Worm (Caenorhabditis elegans) whole organism, L2 larva: ENCODE measurements around the gene sssh-1.

Experiments used
- C34F6.9 ChIP-seq: fragments of 150-350 bp; optimal IDR thresholded peaks from 2 replicates; lab custom pipeline; 2014; ENCODE audit warnings: missing biosample characterization, missing genetic modification characterization
- F13H6.1 ChIP-seq: sonication (generic microtip); optimal IDR thresholded peaks from 2 replicates; lab custom pipeline; 2016; ENCODE audit warnings: missing genetic modification characterization, missing compliant biosample characterization
- R02D3.7 ChIP-seq: fragments of 150-350 bp; optimal IDR thresholded peaks from 2 replicates; lab custom pipeline; 2014; ENCODE audit warnings: missing biosample characterization, missing genetic modification characterization
- Y55F3AM.14 ChIP-seq: fragments of 200-800 bp; sonication (Bioruptor generic); optimal IDR thresholded peaks from 2 replicates; lab custom pipeline; 2018; ENCODE audit warnings: mild to moderate bottlenecking, missing genetic modification characterization, missing compliant biosample characterization
- ZK546.5 ChIP-seq: sonication (generic microtip); optimal IDR thresholded peaks from 2 replicates; lab custom pipeline; 2017; ENCODE audit warnings: missing biosample characterization, missing genetic modification characterization
- alr-1 ChIP-seq: fragments of 150-350 bp; optimal IDR thresholded peaks from 2 replicates; lab custom pipeline; 2014; ENCODE audit warnings: missing biosample characterization, missing genetic modification characterization
- aly-2 ChIP-seq: fragments of 150-350 bp; optimal IDR thresholded peaks from 2 replicates; lab custom pipeline; 2014; ENCODE audit warnings: missing biosample characterization, missing genetic modification characterization
- ama-1 ChIP-seq: fragments of 150-350 bp; optimal IDR thresholded peaks from 2 replicates; lab custom pipeline; 2018; ENCODE audit warnings: inconsistent platforms
- blmp-1 ChIP-seq: sonication (generic microtip); optimal IDR thresholded peaks from 2 replicates; lab custom pipeline; 2017; ENCODE audit warnings: missing genetic modification characterization, mild to moderate bottlenecking, missing compliant biosample characterization, antibody characterized with exemption, moderate library complexity; ENCODE audit not compliant: insufficient read depth
- ceh-16 ChIP-seq: fragments of 150-350 bp; optimal IDR thresholded peaks from 2 replicates; lab custom pipeline; 2014; ENCODE audit warnings: missing biosample characterization, missing genetic modification characterization
- ceh-82 ChIP-seq: fragments of 150-350 bp; optimal IDR thresholded peaks from 2 replicates; lab custom pipeline; 2014; ENCODE audit warnings: missing biosample characterization, missing genetic modification characterization
- crh-2 ChIP-seq: sonication (generic microtip); optimal IDR thresholded peaks from 2 replicates; lab custom pipeline; 2017; ENCODE audit warnings: missing biosample characterization, missing genetic modification characterization
- dmd-4 ChIP-seq: sonication (generic microtip); optimal IDR thresholded peaks from 2 replicates; lab custom pipeline; 2017; ENCODE audit warnings: missing biosample characterization, missing genetic modification characterization
- egl-27 ChIP-seq: sonication (generic microtip); optimal IDR thresholded peaks from 3 replicates; lab custom pipeline; 2017; ENCODE audit warnings: missing biosample characterization, missing genetic modification reagents, missing genetic modification characterization
- elt-1 ChIP-seq: fragments of 150-350 bp; optimal IDR thresholded peaks from 2 replicates; lab custom pipeline; 2014; ENCODE audit warnings: missing biosample characterization, missing genetic modification characterization
- elt-3 ChIP-seq: sonication (generic microtip); optimal IDR thresholded peaks from 2 replicates; lab custom pipeline; 2017; ENCODE audit warnings: missing biosample characterization, missing genetic modification characterization
- fos-1 ChIP-seq: fragments of 150-350 bp; optimal IDR thresholded peaks from 2 replicates; lab custom pipeline; 2014; ENCODE audit warnings: missing biosample characterization, missing genetic modification characterization
- gmeb-1 ChIP-seq: fragments of 150-350 bp; optimal IDR thresholded peaks from 2 replicates; lab custom pipeline; 2014; ENCODE audit warnings: missing biosample characterization, missing genetic modification characterization
- lin-11 ChIP-seq: fragments of 150-350 bp; sonication (generic microtip); optimal IDR thresholded peaks from 2 replicates; lab custom pipeline; 2014; ENCODE audit warnings: missing biosample characterization, missing genetic modification characterization, inconsistent platforms, mixed read lengths
- lin-13 ChIP-seq: fragments of 150-350 bp; optimal IDR thresholded peaks from 2 replicates; lab custom pipeline; 2014; ENCODE audit warnings: missing biosample characterization, missing genetic modification reagents, missing genetic modification characterization
- lin-39 ChIP-seq: fragments of 150-350 bp; optimal IDR thresholded peaks from 2 replicates; lab custom pipeline; 2014; ENCODE audit warnings: missing biosample characterization, missing genetic modification reagents, missing genetic modification characterization
- lsy-2 ChIP-seq, 2 experiments: fragments of 150-350 bp in 1 of 2; sonication (generic microtip) in 1 of 2; optimal IDR thresholded peaks; 2 replicates each; lab custom pipeline; 2014 to 2017; ENCODE audit warnings: missing biosample characterization in 2 of 2, missing genetic modification characterization in 2 of 2
- mab-5 ChIP-seq: fragments of 150-350 bp; optimal IDR thresholded peaks from 2 replicates; lab custom pipeline; 2014; ENCODE audit warnings: missing biosample characterization, missing genetic modification characterization
- mbf-1 ChIP-seq: sonication (generic microtip); optimal IDR thresholded peaks from 2 replicates; lab custom pipeline; 2017; ENCODE audit warnings: missing biosample characterization, missing genetic modification characterization
- mdl-1 ChIP-seq, 2 experiments: fragments of 150-350 bp in 1 of 2; sonication (generic microtip) in 1 of 2; optimal IDR thresholded peaks; 2 replicates each; lab custom pipeline; 2017; ENCODE audit warnings: missing biosample characterization in 2 of 2, missing genetic modification characterization in 2 of 2
- nhr-10 ChIP-seq: sonication (generic microtip); optimal IDR thresholded peaks from 2 replicates; lab custom pipeline; 2017; ENCODE audit warnings: missing biosample characterization, missing genetic modification characterization
- nhr-11 ChIP-seq: fragments of 150-350 bp; optimal IDR thresholded peaks from 2 replicates; lab custom pipeline; 2014; ENCODE audit warnings: missing biosample characterization, missing genetic modification characterization
- nhr-12 ChIP-seq: fragments of 150-350 bp; optimal IDR thresholded peaks from 2 replicates; lab custom pipeline; 2014; ENCODE audit warnings: missing biosample characterization, missing genetic modification characterization
- nhr-129 ChIP-seq: fragments of 150-350 bp; optimal IDR thresholded peaks from 2 replicates; lab custom pipeline; 2014; ENCODE audit warnings: missing biosample characterization, missing genetic modification characterization
- nhr-21 ChIP-seq: fragments of 150-350 bp; optimal IDR thresholded peaks from 2 replicates; lab custom pipeline; 2014; ENCODE audit warnings: missing biosample characterization, missing genetic modification characterization
- nhr-23 ChIP-seq: fragments of 150-350 bp; optimal IDR thresholded peaks from 2 replicates; lab custom pipeline; 2014; ENCODE audit warnings: missing biosample characterization, missing genetic modification reagents, missing genetic modification characterization
- nhr-237 ChIP-seq: fragments of 150-350 bp; optimal IDR thresholded peaks from 2 replicates; lab custom pipeline; 2014; ENCODE audit warnings: missing biosample characterization, missing genetic modification characterization
- nhr-25 ChIP-seq: fragments of 150-350 bp; sonication (generic microtip); optimal IDR thresholded peaks from 3 replicates; lab custom pipeline; 2014; ENCODE audit warnings: missing biosample characterization, missing genetic modification characterization
- nhr-6 ChIP-seq: fragments of 150-350 bp; optimal IDR thresholded peaks from 2 replicates; lab custom pipeline; 2014; ENCODE audit warnings: missing biosample characterization, missing genetic modification characterization
- nhr-77 ChIP-seq: fragments of 150-350 bp; optimal IDR thresholded peaks from 2 replicates; lab custom pipeline; 2014; ENCODE audit warnings: missing biosample characterization, missing genetic modification characterization
- peb-1 ChIP-seq: fragments of 150-350 bp; optimal IDR thresholded peaks from 2 replicates; lab custom pipeline; 2014; ENCODE audit warnings: missing biosample characterization, missing genetic modification characterization
- sem-4 ChIP-seq: fragments of 150-350 bp; optimal IDR thresholded peaks from 2 replicates; lab custom pipeline; 2014; ENCODE audit warnings: missing biosample characterization, missing genetic modification reagents, missing genetic modification characterization
- skn-1 ChIP-seq: sonication (generic microtip); optimal IDR thresholded peaks from 2 replicates; lab custom pipeline; 2017; ENCODE audit warnings: missing biosample characterization, missing genetic modification characterization
- sma-3 ChIP-seq: sonication (generic microtip); optimal IDR thresholded peaks from 2 replicates; lab custom pipeline; 2016; ENCODE audit warnings: missing genetic modification reagents, missing genetic modification characterization, missing compliant biosample characterization
- sma-9 ChIP-seq, 2 experiments: fragments of 150-350 bp in 1 of 2; sonication (generic microtip) in 1 of 2; optimal IDR thresholded peaks; 2 replicates each; lab custom pipeline; 2014 to 2016; ENCODE audit warnings: missing genetic modification characterization in 2 of 2, mild to moderate bottlenecking in 1 of 2, missing biosample characterization in 1 of 2, missing compliant biosample characterization in 1 of 2, missing genetic modification reagents in 1 of 2, moderate library complexity in 1 of 2
- snpc-4 ChIP-seq: fragments of 150-350 bp; optimal IDR thresholded peaks from 2 replicates; lab custom pipeline; 2014; ENCODE audit warnings: missing biosample characterization, missing genetic modification characterization
- unc-39 ChIP-seq: fragments of 150-350 bp; optimal IDR thresholded peaks from 2 replicates; lab custom pipeline; 2014; ENCODE audit warnings: missing biosample characterization, missing genetic modification characterization
- unc-55 ChIP-seq: fragments of 150-350 bp; sonication (generic microtip); optimal IDR thresholded peaks from 3 replicates; lab custom pipeline; 2014; ENCODE audit warnings: missing biosample characterization, missing genetic modification reagents, missing genetic modification characterization
- unc-62 ChIP-seq: fragments of 150-350 bp; optimal IDR thresholded peaks from 2 replicates; lab custom pipeline; 2014; ENCODE audit warnings: missing biosample characterization, missing genetic modification reagents, missing genetic modification characterization
- zag-1 ChIP-seq: fragments of 150-350 bp; optimal IDR thresholded peaks from 2 replicates; lab custom pipeline; 2014; ENCODE audit warnings: missing biosample characterization, missing genetic modification characterization
- ztf-1 ChIP-seq: fragments of 200-800 bp; sonication (Bioruptor generic); conservative IDR thresholded peaks from 2 replicates; pipeline ENCODE4 v1.3.6; 2022; ENCODE audit warnings: missing genetic modification characterization, missing compliant biosample characterization
- ztf-11 ChIP-seq: sonication (generic microtip); optimal IDR thresholded peaks from 2 replicates; lab custom pipeline; 2017; ENCODE audit warnings: missing biosample characterization, missing genetic modification characterization
- ztf-4 ChIP-seq: fragments of 150-350 bp; optimal IDR thresholded peaks from 2 replicates; lab custom pipeline; 2014; ENCODE audit warnings: missing biosample characterization, missing genetic modification characterization

sssh-1 gene

ce11 chrX:14849054-14849453 lies 26.7 kb upstream of the sssh-1 start, which contains the start of gene acd-3:
Gene acd-3 (plus strand): TSS chrX:14849275.
- no peak for TF ChIP-seq lsy-2 (tag; optimal IDR thresholded peaks at IDR 0.05; lab: Kevin White, UChicago)
- TF ChIP-seq fos-1 (tag; lab: Kevin White, UChicago): peak; percentile 50
- no peak for TF ChIP-seq zag-1
- TF ChIP-seq dmd-4 (tag; lab: Kevin White, UChicago): no peak
- TF ChIP-seq crh-2: peak; percentile 34
- no peak for TF ChIP-seq sma-9 (GFP tag; optimal IDR thresholded peaks at IDR 0.05; lab: Kevin White, UChicago)
- no peak for TF ChIP-seq sma-9 (tag; optimal IDR thresholded peaks at IDR 0.05; lab: Kevin White, UChicago)
- no peak for TF ChIP-seq C34F6.9 (tag; lab: Kevin White, UChicago)
- TF ChIP-seq, all 48 proteins: peak for 2

DNA sequence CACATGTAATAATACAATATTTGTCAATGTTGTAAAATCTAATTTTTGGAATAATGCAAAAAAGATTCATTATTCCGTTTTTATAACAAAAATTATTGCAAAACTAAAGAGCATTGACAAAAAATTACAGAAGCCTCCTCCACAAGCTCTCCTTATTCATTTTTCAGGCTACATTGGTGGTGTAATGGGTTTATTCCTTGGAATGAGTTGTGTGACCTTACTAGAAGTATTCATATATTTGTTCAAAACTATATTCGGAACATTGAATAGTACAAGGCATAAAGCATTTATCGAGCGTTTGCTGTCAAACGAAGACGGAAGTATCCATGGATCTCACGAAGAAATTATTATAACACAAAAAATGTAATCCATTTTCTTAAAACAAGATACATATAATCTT lies 23.9 kb upstream of the sssh-1 start:
- TF ChIP-seq egl-27 (tag; lab: Kevin White, UChicago) (no peak), lin-11 (tag; lab: Kevin White, UChicago) (no peak), elt-3 (tag; lab: Kevin White, UChicago) (no peak)
- TF ChIP-seq, all 48 proteins: peak for 0

DNA sequence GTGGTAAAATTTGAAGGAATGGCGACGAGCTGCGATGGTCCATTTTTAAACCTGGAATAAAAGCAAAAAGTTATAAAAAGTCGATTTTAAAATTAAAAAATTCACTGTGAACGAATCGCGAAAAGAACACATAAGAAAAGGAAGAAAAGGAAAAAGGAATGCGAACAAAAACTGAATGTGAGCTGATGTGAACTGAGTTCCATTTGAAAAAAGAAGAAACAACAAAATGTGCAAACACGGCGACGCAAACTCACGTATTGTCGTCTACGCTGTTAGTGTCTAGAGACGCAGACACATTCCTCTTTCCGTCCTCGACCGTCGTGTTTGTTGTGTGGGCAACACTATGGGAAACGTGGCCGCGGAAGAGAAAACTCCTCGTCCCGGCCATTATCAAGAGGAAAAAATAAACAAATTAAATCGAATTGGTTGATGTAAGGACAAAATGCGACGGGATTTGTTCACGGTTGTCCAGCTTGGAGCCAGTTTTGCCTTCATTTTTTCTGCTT lies 22.0 kb upstream of the sssh-1 start, which contains the start of the genes C27C12.1 and C27C12.4:
Gene C27C12.1, minus strand, starts transcription at position 51 of the 506 bp plus-strand sequence.
Gene C27C12.4, plus strand, starts transcription at position 375 of the 506 bp plus-strand sequence.
- no peak for TF ChIP-seq unc-39
- TF ChIP-seq F13H6.1 (tag; lab: Kevin White, UChicago): peak; percentile 92
- TF ChIP-seq nhr-25: no peak
- no peak for TF ChIP-seq nhr-11 (tag; lab: Kevin White, UChicago)
- no peak for TF ChIP-seq ZK546.5
- TF ChIP-seq elt-1 (tag; lab: Kevin White, UChicago): no peak
- TF ChIP-seq ama-1 (lab: Kevin White, UChicago): no peak
- peak; percentile 96 for TF ChIP-seq unc-55
- TF ChIP-seq peb-1 (tag; lab: Kevin White, UChicago): no peak
- TF ChIP-seq nhr-6 (tag; lab: Kevin White, UChicago): peak; percentile 70
- TF ChIP-seq ceh-82 (tag; lab: Kevin White, UChicago): peak; percentile 36
- TF ChIP-seq aly-2 (tag; lab: Kevin White, UChicago): no peak
- no peak for TF ChIP-seq lin-39
- TF ChIP-seq skn-1: peak; percentile 91
- peak; percentile 90 for TF ChIP-seq sma-9 (GFP tag; optimal IDR thresholded peaks at IDR 0.05; lab: Kevin White, UChicago)
- no peak for TF ChIP-seq sma-9 (tag; optimal IDR thresholded peaks at IDR 0.05; lab: Kevin White, UChicago)
- TF ChIP-seq nhr-12 (tag; lab: Kevin White, UChicago): no peak
- TF ChIP-seq gmeb-1 (tag; lab: Kevin White, UChicago): peak; percentile 83
- peak; percentile 93 for TF ChIP-seq nhr-129 (tag; lab: Kevin White, UChicago)
- TF ChIP-seq ztf-11 (tag; lab: Kevin White, UChicago): no peak
- no peak for TF ChIP-seq nhr-23 (tag; lab: Kevin White, UChicago)
- peak; percentile 44 for TF ChIP-seq Y55F3AM.14 (GFP tag; lab: Kevin White, UChicago)
- peak; percentile 73 for TF ChIP-seq ceh-16 (tag; lab: Kevin White, UChicago)
- no peak for TF ChIP-seq ztf-1 (GFP tag; lab: Robert Waterston, UW)
- TF ChIP-seq zag-1: peak; percentile 81
- TF ChIP-seq unc-62: no peak
- peak; percentile 91 for TF ChIP-seq C34F6.9 (tag; lab: Kevin White, UChicago)
- peak; percentile 89 for TF ChIP-seq lin-13 (GFP tag; lab: Kevin White, UChicago)
- TF ChIP-seq crh-2: peak; percentile 92
- TF ChIP-seq fos-1 (tag; lab: Kevin White, UChicago): peak; percentile 74
- no peak for TF ChIP-seq nhr-237 (tag; lab: Kevin White, UChicago)
- peak; percentile 89 for TF ChIP-seq lin-11 (tag; lab: Kevin White, UChicago)
- no peak for TF ChIP-seq nhr-10 (tag; lab: Kevin White, UChicago)
- TF ChIP-seq R02D3.7 (tag; lab: Kevin White, UChicago): peak; percentile 11
- peak; percentile 83 for TF ChIP-seq sem-4 (tag; lab: Kevin White, UChicago)
- TF ChIP-seq mab-5 (tag; lab: Kevin White, UChicago): peak; percentile 82
- no peak for TF ChIP-seq elt-3 (tag; lab: Kevin White, UChicago)
- no peak for TF ChIP-seq dmd-4 (tag; lab: Kevin White, UChicago)
- peak; percentile 87 for TF ChIP-seq sma-3
- TF ChIP-seq snpc-4 (tag; lab: Kevin White, UChicago): peak; percentile 70
- TF ChIP-seq ztf-4 (tag; lab: Kevin White, UChicago): peak; percentile 89
- TF ChIP-seq nhr-77 (tag; lab: Kevin White, UChicago): peak; percentile 43
- TF ChIP-seq mdl-1 (tag; optimal IDR thresholded peaks at IDR 0.05; lab: Kevin White, UChicago): peak; percentile 19 to 61
- TF ChIP-seq mbf-1 (tag; lab: Kevin White, UChicago): no peak
- TF ChIP-seq lsy-2 (tag; optimal IDR thresholded peaks at IDR 0.05; lab: Kevin White, UChicago): peak; percentile 64 to 89
- TF ChIP-seq nhr-21: peak; percentile 85
- TF ChIP-seq egl-27 (tag; lab: Kevin White, UChicago): peak; percentile 79
- no peak for TF ChIP-seq alr-1 (tag; lab: Kevin White, UChicago)
- peak; percentile 69 for TF ChIP-seq blmp-1
